Worm (Caenorhabditis elegans) whole organism, midembryonic: ENCODE results near the gene aqp-12.
"Not testable (repeated sequence)": the region's sequence is repeated elsewhere in the genome, so short reads cannot be mapped to it uniquely, and the experiment has no call there.

Experiments used
- T22C8.4 ChIP-seq: fragments of 200-800 bp; sonication (Bioruptor generic); IDR thresholded peaks from 2 replicates; pipeline ENCODE4 v1.3.6; 2022; ENCODE audit warnings: missing genetic modification characterization, missing compliant biosample characterization
- cog-1 ChIP-seq: sonication (generic microtip); optimal IDR thresholded peaks from 2 replicates; lab custom pipeline; 2016; ENCODE audit warnings: missing genetic modification characterization, missing compliant biosample characterization
- flt-1 ChIP-seq: fragments of 200-800 bp; sonication (Bioruptor generic); IDR thresholded peaks from 2 replicates; pipeline ENCODE4 v1.3.6; 2022; ENCODE audit warnings: missing genetic modification characterization, missing compliant biosample characterization
- klf-2 ChIP-seq: fragments of 200-800 bp; sonication (Bioruptor generic); conservative IDR thresholded peaks from 2 replicates; pipeline ENCODE4 v1.3.6; 2022; ENCODE audit warnings: missing genetic modification reagents, missing genetic modification characterization, missing compliant biosample characterization
- med-1 ChIP-seq: sonication (generic microtip); optimal IDR thresholded peaks from 2 replicates; lab custom pipeline; 2017; ENCODE audit warnings: missing genetic modification characterization, mild to moderate bottlenecking, missing compliant biosample characterization, antibody characterized with exemption, missing genetic modification reagents; ENCODE audit not compliant: insufficient read depth
- ref-1 ChIP-seq: fragments of 200-800 bp; sonication (Bioruptor generic); conservative IDR thresholded peaks from 2 replicates; pipeline ENCODE4 v1.3.6; 2022; ENCODE audit warnings: missing genetic modification reagents, missing genetic modification characterization, missing compliant biosample characterization
- tab-1 ChIP-seq: fragments of 200-800 bp; sonication (Bioruptor generic); IDR thresholded peaks from 2 replicates; pipeline ENCODE4 v1.3.6; 2022; ENCODE audit warnings: missing genetic modification characterization, missing compliant biosample characterization
- ztf-23 ChIP-seq: fragments of 200-800 bp; sonication (Bioruptor generic); IDR thresholded peaks from 2 replicates; pipeline ENCODE4 v1.3.6; 2022; ENCODE audit warnings: missing genetic modification reagents, missing genetic modification characterization, missing compliant biosample characterization
- ztf-29 ChIP-seq: fragments of 200-800 bp; sonication (Bioruptor generic); IDR thresholded peaks from 2 replicates; pipeline ENCODE4 v1.3.6; 2022; ENCODE audit warnings: missing genetic modification reagents, missing genetic modification characterization, missing compliant biosample characterization

Gene aqp-12

DNA sequence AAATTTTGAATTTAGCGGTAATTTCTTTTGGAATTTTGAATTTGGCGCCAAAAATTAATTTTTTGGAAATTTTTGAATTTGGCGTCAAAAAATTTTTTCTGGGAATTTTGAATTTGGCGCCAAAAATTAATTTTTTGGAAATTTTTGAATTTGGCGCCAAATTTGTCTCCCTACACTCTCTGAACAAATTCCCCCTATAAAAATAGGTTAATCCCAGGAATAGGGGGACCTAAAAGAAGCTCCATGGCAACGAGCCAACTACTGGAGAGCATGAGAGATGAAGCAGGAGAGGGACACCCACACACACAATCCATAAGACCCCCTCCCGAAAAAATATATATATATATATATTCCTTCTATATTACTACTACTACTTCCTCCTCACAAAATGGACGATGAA is at the start of gene aqp-12:
Gene aqp-12, plus strand, starts transcription at position 301 of the 400 bp plus-strand sequence.
- TF ChIP-seq klf-2 (GFP tag; lab: Robert Waterston, UW) = no peak
- no peak for TF ChIP-seq flt-1 (GFP tag; lab: Robert Waterston, UW)
- no peak for TF ChIP-seq T22C8.4 (GFP tag; lab: Robert Waterston, UW)
- no peak for TF ChIP-seq ref-1 (GFP tag; lab: Robert Waterston, UW)
- no peak for TF ChIP-seq ztf-29 (GFP tag; lab: Robert Waterston, UW)
- TF ChIP-seq tab-1 (GFP tag; lab: Robert Waterston, UW) = no peak
- no peak for TF ChIP-seq med-1 (GFP tag; lab: Kevin White, UChicago)
- no peak for TF ChIP-seq ztf-23 (GFP tag; lab: Robert Waterston, UW)
- no peak for TF ChIP-seq cog-1 (tag; lab: Kevin White, UChicago)

DNA sequence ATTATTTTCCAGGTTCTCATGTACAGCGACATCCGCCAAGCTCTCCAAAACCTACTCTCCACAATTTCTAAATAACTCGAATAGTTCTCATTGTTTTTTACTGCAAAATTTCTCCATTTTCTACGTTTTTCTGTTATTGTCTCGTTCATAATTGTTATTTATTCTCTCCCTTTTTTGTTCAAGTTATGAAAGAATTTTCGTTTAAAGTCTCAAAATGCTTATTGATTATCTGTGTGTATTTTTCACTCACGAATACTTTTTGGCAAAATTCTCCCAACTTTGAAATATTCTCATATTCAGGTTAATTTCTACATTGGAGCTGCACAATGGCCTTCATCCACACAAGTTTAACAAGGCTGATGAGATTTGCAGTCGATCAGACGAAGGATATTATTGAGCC is 48.8 kb upstream of the aqp-12 start, which contains the start of gene Y57A10A.5:
Gene Y57A10A.5, plus strand, starts transcription at position 301 of the 400 bp plus-strand sequence.
- TF ChIP-seq ref-1, klf-2, ztf-23 (GFP tag; lab: Robert Waterston, UW): not testable (repeated sequence)

DNA sequence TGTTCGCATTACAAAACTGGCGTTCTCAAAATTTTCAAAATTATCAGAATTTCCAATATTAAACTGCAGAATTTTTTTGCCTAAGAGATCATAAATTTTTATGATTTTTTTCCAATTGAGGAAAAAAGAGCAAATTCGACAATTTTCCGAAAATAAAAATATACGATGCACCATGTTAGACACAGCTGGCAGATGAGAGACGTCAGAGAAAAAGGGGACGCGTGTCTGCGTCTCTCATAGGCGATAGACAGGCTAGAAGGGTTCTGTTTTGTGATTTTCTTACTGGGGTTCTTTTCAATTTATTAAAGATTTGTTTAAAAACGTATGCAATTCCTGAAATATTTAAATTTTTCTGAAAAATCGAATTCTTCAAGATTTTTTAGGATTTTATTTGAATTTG is 40.0 kb upstream of the aqp-12 start:
- TF ChIP-seq T22C8.4 (GFP tag; lab: Robert Waterston, UW) (no peak), flt-1 (GFP tag; lab: Robert Waterston, UW) (no peak), tab-1 (GFP tag; lab: Robert Waterston, UW) (no peak), cog-1 (tag; lab: Kevin White, UChicago) (no peak), klf-2 (GFP tag; lab: Robert Waterston, UW) (no peak), ztf-23 (GFP tag; lab: Robert Waterston, UW) (no peak), ref-1 (GFP tag; lab: Robert Waterston, UW) (no peak), ztf-29 (GFP tag; lab: Robert Waterston, UW) (no peak), med-1 (GFP tag; lab: Kevin White, UChicago) (no peak)

DNA sequence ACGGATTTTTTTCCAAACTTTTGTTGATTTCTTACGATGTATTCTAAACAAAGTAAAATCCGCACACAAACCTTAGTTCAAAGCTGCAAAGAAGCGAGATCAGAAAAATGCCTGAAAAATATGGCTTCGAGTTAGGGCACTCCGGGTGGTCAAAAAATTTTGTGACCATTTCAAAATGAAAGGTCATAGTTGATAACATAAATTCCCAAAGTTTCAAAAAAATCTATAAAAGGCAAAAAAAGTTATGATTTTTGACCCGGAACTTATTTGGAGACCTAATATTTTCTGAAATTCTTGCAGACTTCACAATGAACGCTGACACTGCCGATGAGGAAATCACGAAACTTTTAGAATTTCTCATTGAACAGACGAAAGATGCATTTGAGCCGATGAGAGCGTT is 38.5 kb upstream of the aqp-12 start, which contains the start of gene Y57A10A.8:
Gene Y57A10A.8, plus strand, starts transcription at position 301 of the 400 bp plus-strand sequence.
- TF ChIP-seq ref-1, T22C8.4, tab-1 (GFP tag; lab: Robert Waterston, UW): not testable (repeated sequence)

DNA sequence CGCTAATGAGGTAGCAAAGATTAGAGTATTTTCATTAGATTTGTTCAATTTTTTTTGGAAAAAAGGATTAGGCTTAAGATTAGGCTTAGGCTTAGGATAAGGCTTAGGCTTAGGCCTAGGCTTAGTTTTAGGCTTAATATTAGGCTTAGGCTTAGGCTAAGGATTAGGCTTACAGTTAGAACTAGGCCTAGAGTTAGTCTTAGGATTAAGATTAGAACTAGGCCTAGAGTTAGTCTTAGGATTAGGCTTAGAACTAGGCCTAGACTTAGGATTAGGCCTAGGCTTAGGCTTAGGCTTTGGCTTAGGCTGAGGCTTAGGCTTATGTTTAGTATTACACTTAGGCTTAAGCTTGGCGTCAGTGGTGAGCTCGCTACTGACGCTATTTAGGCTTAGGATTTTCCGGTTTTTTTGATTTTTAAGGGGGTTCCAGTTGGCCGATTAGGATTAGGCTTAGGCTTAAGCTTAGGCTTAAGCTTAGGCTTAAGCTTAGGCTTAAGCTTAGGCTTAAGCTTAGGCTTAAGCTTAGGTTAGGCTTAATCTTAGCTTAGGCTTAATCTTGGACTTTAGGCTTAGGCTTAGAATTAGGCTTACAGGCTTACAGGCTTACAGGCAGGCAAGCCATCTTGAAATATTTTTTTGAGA is 33.4 kb upstream of the aqp-12 start:
- TF ChIP-seq ztf-23 (GFP tag; lab: Robert Waterston, UW) = no peak
- TF ChIP-seq klf-2 (GFP tag; lab: Robert Waterston, UW) = no peak
- peak; percentile 74; the same call in 1 of the 2 replicates for TF ChIP-seq ztf-29 (GFP tag; lab: Robert Waterston, UW)

DNA sequence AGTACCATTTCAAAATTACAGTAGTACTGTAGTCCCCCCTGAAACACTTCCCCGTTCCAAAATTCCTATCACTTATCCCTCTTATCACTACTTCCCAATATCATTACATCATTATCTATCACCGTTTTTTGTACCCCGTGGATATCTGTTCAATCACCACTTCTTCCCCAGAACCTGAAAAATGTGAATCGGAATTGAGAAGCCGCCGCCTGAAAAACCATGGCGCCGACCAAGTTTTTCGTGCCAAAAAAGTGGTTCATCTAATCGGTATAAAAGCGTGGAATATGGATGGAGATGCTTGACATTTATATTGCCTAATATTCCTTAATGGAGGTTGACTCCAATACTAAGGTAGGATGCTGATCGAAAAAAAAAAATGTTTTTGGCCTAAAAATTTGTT is 30.7 kb upstream of the aqp-12 start, which contains the start of gene rol-1:
Gene rol-1, plus strand, starts transcription at position 301 of the 400 bp plus-strand sequence.
- TF ChIP-seq ztf-29 (GFP tag; lab: Robert Waterston, UW) = no peak

DNA sequence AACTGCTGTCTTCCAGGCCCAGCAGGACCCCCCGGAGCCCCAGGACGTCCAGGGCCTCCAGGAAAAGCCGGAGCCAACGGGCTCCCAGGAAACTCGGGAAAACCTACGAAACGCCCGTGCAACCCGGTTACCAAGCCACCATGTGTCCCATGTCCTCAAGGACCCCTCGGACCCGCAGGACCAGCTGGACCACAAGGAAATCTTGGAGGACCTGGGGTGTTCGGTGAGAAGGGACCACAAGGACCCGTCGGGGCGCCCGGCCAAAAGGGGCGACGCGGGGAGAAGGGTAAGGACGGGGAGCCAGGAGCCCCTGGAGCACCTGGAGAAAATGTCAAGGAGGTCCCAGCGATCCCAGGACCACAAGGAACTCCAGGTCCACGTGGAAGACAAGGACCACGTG is 27.6 kb upstream of the aqp-12 start:
- no peak for TF ChIP-seq flt-1 (GFP tag; lab: Robert Waterston, UW)
- TF ChIP-seq ztf-23 (GFP tag; lab: Robert Waterston, UW) = no peak
- no peak for TF ChIP-seq T22C8.4 (GFP tag; lab: Robert Waterston, UW)
- no peak for TF ChIP-seq klf-2 (GFP tag; lab: Robert Waterston, UW)

DNA sequence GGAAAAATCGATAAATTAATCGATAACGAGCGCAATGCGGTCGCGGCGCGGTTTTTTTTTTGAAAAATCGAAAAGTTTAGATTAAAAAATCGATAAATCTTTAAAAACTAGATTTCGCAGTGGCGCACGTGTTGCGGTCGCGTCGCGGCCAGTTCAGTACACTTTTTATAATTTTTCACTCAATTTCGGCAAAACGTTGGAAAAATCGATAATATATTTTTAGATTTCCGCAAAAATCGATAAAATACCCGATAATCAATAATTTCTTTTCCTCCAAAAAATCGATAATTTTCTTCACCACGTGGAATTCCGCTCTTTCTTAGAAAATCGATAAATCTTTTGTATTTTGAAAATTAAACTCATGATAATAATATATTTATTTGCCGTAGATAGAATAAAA is 26.5 kb upstream of the aqp-12 start:
- TF ChIP-seq T22C8.4 (GFP tag; lab: Robert Waterston, UW) (peak; percentile 84), med-1 (GFP tag; lab: Kevin White, UChicago) (no peak)

DNA sequence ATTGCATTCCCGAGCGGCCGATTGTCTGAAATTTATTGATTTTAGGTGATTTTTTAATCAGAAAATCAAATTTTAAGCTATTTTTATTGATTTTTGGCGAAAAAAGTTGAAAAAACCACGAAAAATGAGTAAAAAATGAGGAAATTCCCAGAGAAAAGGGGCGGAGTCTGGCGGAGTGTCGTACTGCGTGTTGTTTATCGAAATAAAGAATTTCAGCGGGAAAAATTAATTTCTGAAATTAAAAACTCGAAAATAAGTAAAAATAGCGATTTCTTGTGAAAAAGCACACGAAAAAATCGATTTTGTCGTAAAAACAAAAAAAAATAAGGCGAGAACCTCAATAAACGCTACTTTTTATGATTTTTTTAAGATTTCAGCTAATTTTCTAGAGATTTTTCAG is 18.2 kb upstream of the aqp-12 start, which contains the start of gene Y57A10A.13:
Gene Y57A10A.13, minus strand, starts transcription at position 46 of the 400 bp plus-strand sequence.
- TF ChIP-seq ztf-29 (GFP tag; lab: Robert Waterston, UW) = no peak
- TF ChIP-seq tab-1 (GFP tag; lab: Robert Waterston, UW) = no peak
- TF ChIP-seq cog-1 (tag; lab: Kevin White, UChicago) = no peak

DNA sequence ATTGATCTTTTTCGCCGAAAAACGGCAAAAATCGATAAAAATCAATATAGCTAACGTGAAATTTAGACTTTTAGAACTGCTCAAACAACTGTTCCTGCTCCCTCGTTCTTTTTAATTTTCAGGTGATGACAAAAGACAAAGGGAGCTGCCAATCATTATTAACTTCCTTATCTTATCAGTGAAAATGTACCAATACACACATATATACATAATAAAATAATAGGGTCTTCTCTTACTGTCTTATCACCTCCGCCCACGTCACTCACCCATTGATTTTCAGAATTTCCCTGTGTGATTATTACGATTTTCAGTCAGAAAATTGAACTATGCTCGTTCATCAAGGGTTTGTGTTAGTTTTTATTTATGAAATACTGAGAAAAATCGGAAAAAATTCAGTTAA is 17.3 kb upstream of the aqp-12 start, which contains the start of gene Y57A10A.14:
Gene Y57A10A.14, plus strand, starts transcription at position 228 of the 400 bp plus-strand sequence.
- TF ChIP-seq med-1 (GFP tag; lab: Kevin White, UChicago) = no peak
- no peak for TF ChIP-seq ztf-29 (GFP tag; lab: Robert Waterston, UW)
- no peak for TF ChIP-seq klf-2 (GFP tag; lab: Robert Waterston, UW)
- TF ChIP-seq tab-1 (GFP tag; lab: Robert Waterston, UW) = no peak
- TF ChIP-seq T22C8.4 (GFP tag; lab: Robert Waterston, UW) = no peak
- no peak for TF ChIP-seq cog-1 (tag; lab: Kevin White, UChicago)
- TF ChIP-seq ztf-23 (GFP tag; lab: Robert Waterston, UW) = no peak
- no peak for TF ChIP-seq flt-1 (GFP tag; lab: Robert Waterston, UW)
- no peak for TF ChIP-seq ref-1 (GFP tag; lab: Robert Waterston, UW)
